Fruit fly (Drosophila melanogaster) whole organism, larva: ENCODE data around the gene CG1824.

Source experiments
- noc ChIP-seq: fragments of 200-800 bp; sonication (Bioruptor generic); optimal IDR thresholded peaks from 3 replicates; lab custom pipeline; 2019; ENCODE audit warnings: missing biosample characterization, mild to moderate bottlenecking, missing genetic modification characterization, moderate library complexity

CG1824 gene

dm6 chrX:12578701-12579372 lies 16.6 kb downstream of the CG1824 start:
- peak; percentile 71 for TF ChIP-seq noc (tag; lab: Kevin White, UChicago)

dm6 chrX:12578328-12578700 lies 17.1 kb downstream of the CG1824 start:
- TF ChIP-seq noc (tag; lab: Kevin White, UChicago), result no peak

DNA sequence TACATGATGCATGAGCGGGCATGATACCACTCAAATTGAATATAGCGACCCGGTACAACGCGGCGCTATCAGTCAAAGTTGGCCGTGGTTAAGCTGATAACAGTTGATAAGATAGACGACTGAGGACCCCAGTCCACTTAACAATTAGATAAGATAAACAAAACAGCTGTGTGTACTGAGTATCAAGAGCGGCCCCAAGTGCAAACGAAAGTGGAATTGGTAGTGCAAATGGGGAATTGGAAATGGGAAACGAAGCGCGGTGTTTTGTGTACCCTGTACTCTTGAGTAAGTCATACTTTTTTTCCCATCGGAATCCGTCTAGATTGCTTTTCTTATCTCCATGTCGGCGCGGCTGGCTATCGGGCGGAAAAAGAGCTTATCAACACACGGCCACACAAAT lies 17.7 kb downstream of the CG1824 start:
- TF ChIP-seq noc (tag; lab: Kevin White, UChicago), result no peak

- TF ChIP-seq noc (tag; lab: Kevin White, UChicago), result no peak
Measured at dm6 chrX:12575827-12576408, 19.5 kb downstream of the CG1824 start.

- no peak for TF ChIP-seq noc (tag; lab: Kevin White, UChicago)
Measured at dm6 chrX:12575292-12575826, 20.1 kb downstream of the CG1824 start.

dm6 chrX:12574666-12575202 lies 20.7 kb downstream of the CG1824 start:
- peak; percentile 17 for TF ChIP-seq noc (tag; lab: Kevin White, UChicago)

- TF ChIP-seq noc (tag; lab: Kevin White, UChicago), result no peak
Measured at dm6 chrX:12568292-12568923, 27.0 kb downstream of the CG1824 start, which contains the start of gene hwt. TSS of gene hwt (minus strand) at chrX:12568452.

dm6 chrX:12567663-12568062 lies 27.8 kb downstream of the CG1824 start:
- peak; percentile 52 for TF ChIP-seq noc (tag; lab: Kevin White, UChicago)

dm6 chrX:12552824-12553223 lies 42.6 kb downstream of the CG1824 start, which contains the start of gene Cpr11B:
TSS of gene Cpr11B (plus strand) at chrX:12553124.
- TF ChIP-seq noc (tag; lab: Kevin White, UChicago), result no peak

DNA sequence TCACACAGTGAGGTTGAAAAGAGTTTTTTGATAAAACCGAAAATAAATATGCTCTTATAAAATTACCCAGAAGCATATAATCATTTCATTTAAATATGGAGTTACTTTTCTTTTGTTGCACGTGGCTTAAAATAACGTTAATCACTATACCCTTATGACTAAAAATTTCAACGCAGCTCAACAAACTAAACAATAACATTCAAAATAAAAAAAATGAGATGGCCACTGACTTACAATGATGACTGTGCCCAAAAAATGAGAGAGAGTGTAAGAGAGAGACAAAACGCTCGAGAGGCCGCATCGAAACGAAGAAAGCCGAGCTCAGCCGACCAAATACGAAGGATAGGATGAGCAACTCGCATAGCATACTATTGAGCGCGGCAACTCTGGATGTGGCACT lies 47.8 kb downstream of the CG1824 start:
- TF ChIP-seq noc (tag; lab: Kevin White, UChicago), result no peak

- TF ChIP-seq noc (tag; lab: Kevin White, UChicago), result no peak
Measured at dm6 chrX:12546857-12547606, 48.4 kb downstream of the CG1824 start.

- TF ChIP-seq noc (tag; lab: Kevin White, UChicago), result no peak
Measured at dm6 chrX:12546119-12546518, 49.3 kb downstream of the CG1824 start.
